Worm (Caenorhabditis elegans): ENCODE data around the gene lron-2.

ce11 chrV:9254012-9254696, 33.2 kb downstream of the lron-2 start, which contains the start of gene F07C3.9:
- TF ChIP-seq eor-1 (tag; optimal IDR thresholded peaks at IDR 0.05) (no peak), pha-4 (tag; optimal IDR thresholded peaks at IDR 0.05) (peak; percentile 60), lin-15B (tag; optimal IDR thresholded peaks at IDR 0.05) (no peak), unc-62 (GFP tag; optimal IDR thresholded peaks at IDR 0.05) (no peak), nhr-76 (tag; optimal IDR thresholded peaks at IDR 0.05) (no peak)

Data from whole organism, L3 larva.